Worm (Caenorhabditis elegans) whole organism, early embryonic: ENCODE measurements around the gene rpb-2.

ENCODE experiments used
- F13C5.2 ChIP-seq: sonication (generic microtip); optimal IDR thresholded peaks from 2 replicates; lab custom pipeline; 2017; ENCODE audit warnings: mild to moderate bottlenecking, missing genetic modification characterization, inconsistent platforms, missing compliant biosample characterization
- ama-1 ChIP-seq: fragments of 150-350 bp; optimal IDR thresholded peaks from 2 replicates; lab custom pipeline; 2014
- ceh-13 ChIP-seq: fragments of 200-800 bp; sonication (Bioruptor generic); optimal IDR thresholded peaks from 2 replicates; lab custom pipeline; 2018; ENCODE audit warnings: mild to moderate bottlenecking, missing genetic modification characterization, missing compliant biosample characterization
- ets-7 ChIP-seq: sonication (generic microtip); optimal IDR thresholded peaks from 2 replicates; lab custom pipeline; 2016; ENCODE audit warnings: missing genotype, missing genetic modification characterization, missing compliant biosample characterization
- flt-1 ChIP-seq: fragments of 200-800 bp; sonication (Bioruptor generic); IDR thresholded peaks from 2 replicates; pipeline ENCODE4 v1.3.6; 2022; ENCODE audit warnings: missing genetic modification characterization, missing compliant biosample characterization
- hmbx-1 ChIP-seq: sonication (generic microtip); optimal IDR thresholded peaks from 2 replicates; lab custom pipeline; 2016; ENCODE audit warnings: mild to moderate bottlenecking, missing genetic modification characterization, missing compliant biosample characterization
- hmg-4 ChIP-seq: fragments of 200-800 bp; sonication (Bioruptor generic); optimal IDR thresholded peaks from 2 replicates; lab custom pipeline; 2018; ENCODE audit warnings: mild to moderate bottlenecking, missing genetic modification characterization, missing compliant biosample characterization
- pes-1 ChIP-seq: fragments of 200-800 bp; sonication (Bioruptor generic); IDR thresholded peaks from 2 replicates; pipeline ENCODE4 v1.3.6; 2022; ENCODE audit warnings: missing genetic modification reagents, missing genetic modification characterization, missing compliant biosample characterization
- scrt-1 ChIP-seq: fragments of 200-800 bp; sonication (Bioruptor generic); IDR thresholded peaks from 2 replicates; pipeline ENCODE4 v1.3.6; 2022; ENCODE audit warnings: missing genetic modification characterization, missing compliant biosample characterization
- tbx-11 ChIP-seq: fragments of 200-800 bp; sonication (Bioruptor generic); IDR thresholded peaks from 2 replicates; pipeline ENCODE4 v1.3.6; 2022; ENCODE audit warnings: missing genetic modification characterization, missing compliant biosample characterization
- tbx-37 ChIP-seq: fragments of 200-800 bp; sonication (Bioruptor generic); conservative IDR thresholded peaks from 2 replicates; pipeline ENCODE4 v1.3.6; 2022; ENCODE audit warnings: missing genetic modification reagents, missing genetic modification characterization, missing compliant biosample characterization
- tra-4 ChIP-seq: sonication (generic microtip); optimal IDR thresholded peaks from 2 replicates; lab custom pipeline; 2017; ENCODE audit warnings: missing genetic modification characterization, missing compliant biosample characterization

ce11 chrIII:4986790-4987259 is 47.5 kb downstream of the rpb-2 start, which contains the start of the genes C27F2.10 and wdr-60:
- TF ChIP-seq hmg-4 (GFP tag; lab: Kevin White, UChicago) (no peak), tbx-11 (GFP tag; lab: Robert Waterston, UW) (no peak), ama-1 (lab: Kevin White, UChicago) (no peak), tra-4 (no peak), ets-7 (no peak), hmbx-1 (tag; lab: Kevin White, UChicago) (no peak), scrt-1 (GFP tag; lab: Robert Waterston, UW) (no peak), pes-1 (no peak), flt-1 (GFP tag; lab: Robert Waterston, UW) (no peak), F13C5.2 (tag; lab: Kevin White, UChicago) (no peak), ceh-13 (GFP tag; lab: Kevin White, UChicago) (no peak), tbx-37 (GFP tag; lab: Robert Waterston, UW) (peak; percentile 58)
